Worm (Caenorhabditis elegans) whole organism, L4/young adult: ENCODE measurements around the gene srbc-23.

ENCODE experiments used
- him-1 ChIP-seq: sonication (generic microtip); optimal IDR thresholded peaks from 2 replicates; lab custom pipeline; 2016; ENCODE audit warnings: missing genotype, missing genetic modification reagents, missing genetic modification characterization, missing compliant biosample characterization

Gene srbc-23

ce11 chrV:2204080-2204479 lies 50.7 kb downstream of the srbc-23 start, which contains the start of gene cyp-33C12:
Gene cyp-33C12 (minus strand): TSS chrV:2204400.
- no peak for TF ChIP-seq him-1 (tag; lab: Kevin White, UChicago)
